Worm (Caenorhabditis elegans): Measurements from ENCODE around the gene pph-2.

DNA sequence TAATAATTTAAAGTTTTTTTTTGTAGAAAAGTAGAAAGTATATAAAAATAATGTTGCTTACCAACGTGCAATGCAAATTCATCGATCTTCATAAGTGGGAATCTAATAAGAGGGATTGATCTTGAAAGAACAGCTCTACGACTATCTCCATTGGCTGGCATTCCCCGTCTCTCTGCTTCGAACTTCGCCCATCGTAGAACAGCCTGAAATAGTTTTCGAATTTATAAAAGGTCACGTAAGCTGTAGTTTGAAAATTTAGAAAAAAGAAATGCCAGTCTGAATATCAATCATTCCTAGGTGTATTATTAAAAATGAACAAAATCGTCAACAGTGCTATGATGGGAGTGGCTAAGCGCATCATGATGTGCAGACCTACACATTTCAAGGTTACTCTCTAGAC, 25.7 kb downstream of the pph-2 start, which contains the start of gene F38H4.5:
- no peak for TF ChIP-seq nhr-80 (tag; optimal IDR thresholded peaks at IDR 0.05)
- TF ChIP-seq attf-6 (GFP tag; IDR thresholded peaks at IDR 0.05) = no peak
- no peak for TF ChIP-seq nhr-179 (tag; optimal IDR thresholded peaks at IDR 0.05)
- no peak for TF ChIP-seq F22D6.2 (tag; optimal IDR thresholded peaks at IDR 0.05)
- TF ChIP-seq ama-1 (optimal IDR thresholded peaks at IDR 0.05) = no peak
- TF ChIP-seq ama-1 (GFP tag; optimal IDR thresholded peaks at IDR 0.05) = no peak
- TF ChIP-seq lin-35 (GFP tag; optimal IDR thresholded peaks at IDR 0.05) = no peak
- TF ChIP-seq B0019.2 (GFP tag; conservative IDR thresholded peaks at IDR 0.05) = no peak
- TF ChIP-seq nfya-1 (tag; optimal IDR thresholded peaks at IDR 0.05; ENCODE audit: borderline replicate concordance, insufficient read depth) = no peak
- no peak for TF ChIP-seq B0261.1 (tag; optimal IDR thresholded peaks at IDR 0.05)
- no peak for TF ChIP-seq efl-1 (GFP tag; optimal IDR thresholded peaks at IDR 0.05)
- no peak for TF ChIP-seq C17E4.6 (GFP tag; IDR thresholded peaks at IDR 0.05)
